Fruit fly (Drosophila melanogaster) whole organism, embryonic: ENCODE data around the gene egh.

Source experiments
- Atf-2 ChIP-seq: fragments of 200-800 bp; sonication (Bioruptor generic); optimal IDR thresholded peaks from 2 replicates; lab custom pipeline; 2016; ENCODE audit warnings: missing biosample characterization, missing genetic modification characterization
- CG11398 ChIP-seq: fragments of 200-800 bp; sonication (Bioruptor generic); optimal IDR thresholded peaks from 2 replicates; lab custom pipeline; 2016; ENCODE audit warnings: missing biosample characterization, missing genetic modification characterization
- CG14965 ChIP-seq: fragments of 200-800 bp; sonication (Bioruptor generic); optimal IDR thresholded peaks from 2 replicates; lab custom pipeline; 2016; ENCODE audit warnings: missing biosample characterization, missing genetic modification characterization, borderline replicate concordance
- CG15514 ChIP-seq: fragments of 200-800 bp; sonication (Bioruptor generic); optimal IDR thresholded peaks from 3 replicates; lab custom pipeline; 2017; ENCODE audit warnings: missing biosample characterization, missing genetic modification characterization, mild to moderate bottlenecking, moderate library complexity, missing genetic modification reagents
- CG17186 ChIP-seq: fragments of 200-800 bp; sonication (Bioruptor generic); optimal IDR thresholded peaks from 3 replicates; lab custom pipeline; 2017; ENCODE audit warnings: missing biosample characterization, missing genetic modification reagents, missing genetic modification characterization
- CG31224 ChIP-seq: fragments of 200-800 bp; sonication (Bioruptor generic); IDR thresholded peaks from 2 replicates; pipeline ENCODE4 v1.3.6; 2022; ENCODE audit warnings: missing biosample characterization, missing genetic modification characterization
- CG31388 ChIP-seq: fragments of 200-800 bp; sonication (Bioruptor generic); optimal IDR thresholded peaks from 2 replicates; lab custom pipeline; 2016; ENCODE audit warnings: missing biosample characterization, missing genetic modification characterization
- CG5245 ChIP-seq: fragments of 200-800 bp; sonication (Bioruptor generic); optimal IDR thresholded peaks from 3 replicates; lab custom pipeline; 2016; ENCODE audit warnings: missing biosample characterization, missing genetic modification characterization
- CG7556 ChIP-seq: fragments of 200-800 bp; sonication (Bioruptor generic); optimal IDR thresholded peaks from 2 replicates; lab custom pipeline; 2017; ENCODE audit warnings: missing biosample characterization, mild to moderate bottlenecking, missing genetic modification characterization
- CG8388 ChIP-seq: fragments of 200-800 bp; sonication (Bioruptor generic); optimal IDR thresholded peaks from 2 replicates; lab custom pipeline; 2019; ENCODE audit warnings: missing biosample characterization, mild to moderate bottlenecking, missing genetic modification characterization, moderate library complexity
- CG8944 ChIP-seq: fragments of 200-800 bp; sonication (Bioruptor generic); optimal IDR thresholded peaks from 3 replicates; lab custom pipeline; 2016; ENCODE audit warnings: missing biosample characterization, missing genetic modification characterization
- D ChIP-seq, 2 experiments: fragments of 200-800 bp in 1 of 2; fragments of >200 bp in 1 of 2; sonication (Bioruptor generic) in 1 of 2; optimal IDR thresholded peaks; 2 replicates in 1 of 2; 3 replicates in 1 of 2; lab custom pipeline; 2017; ENCODE audit warnings: mild to moderate bottlenecking in 1 of 2, missing biosample characterization in 1 of 2, missing genetic modification characterization in 1 of 2, missing genetic modification reagents in 1 of 2
- Dip2 ChIP-seq: fragments of 200-800 bp; sonication (Bioruptor generic); IDR thresholded peaks from 2 replicates; pipeline ENCODE4 v1.3.6; 2022; ENCODE audit warnings: missing biosample characterization, missing genetic modification characterization
- Drgx ChIP-seq: fragments of 200-800 bp; sonication (Bioruptor generic); IDR thresholded peaks from 2 replicates; pipeline ENCODE4 v1.3.6; 2022; ENCODE audit warnings: missing biosample characterization, missing genetic modification characterization
- Elba2 ChIP-seq: fragments of 200-800 bp; sonication (Bioruptor generic); optimal IDR thresholded peaks from 3 replicates; lab custom pipeline; 2016; ENCODE audit warnings: missing biosample characterization, missing genetic modification characterization
- H2.0 ChIP-seq: fragments of 200-800 bp; sonication (Bioruptor generic); IDR thresholded peaks from 2 replicates; pipeline ENCODE4 v1.3.6; 2022; ENCODE audit warnings: missing biosample characterization, missing genetic modification characterization
- HLH4C ChIP-seq: fragments of 200-800 bp; sonication (Bioruptor generic); IDR thresholded peaks from 3 replicates; pipeline ENCODE4 v1.3.6; 2022; ENCODE audit warnings: missing biosample characterization, missing genetic modification characterization; ENCODE audit not compliant: partially characterized antibody
- Hand ChIP-seq: fragments of 200-800 bp; sonication (Bioruptor generic); optimal IDR thresholded peaks from 2 replicates; lab custom pipeline; 2017; ENCODE audit warnings: mild to moderate bottlenecking, missing biosample characterization, missing genetic modification reagents, missing genetic modification characterization
- MESR4 ChIP-seq: fragments of 200-800 bp; sonication (Bioruptor generic); optimal IDR thresholded peaks from 2 replicates; lab custom pipeline; 2018; ENCODE audit warnings: missing biosample characterization, mild to moderate bottlenecking, missing genetic modification characterization, moderate library complexity
- Mad ChIP-seq: fragments of 200-800 bp; sonication (Bioruptor generic); optimal IDR thresholded peaks from 2 replicates; lab custom pipeline; 2016; ENCODE audit warnings: missing biosample characterization, missing genetic modification characterization
- Meics ChIP-seq: fragments of 200-800 bp; sonication (Bioruptor generic); optimal IDR thresholded peaks from 2 replicates; lab custom pipeline; 2017; ENCODE audit warnings: missing biosample characterization, mild to moderate bottlenecking, missing genetic modification characterization
- Rfx ChIP-seq: fragments of 200-800 bp; sonication (Bioruptor generic); IDR thresholded peaks from 2 replicates; pipeline ENCODE4 v1.3.6; 2022; ENCODE audit warnings: missing biosample characterization, missing genetic modification characterization
- Sox102F ChIP-seq: fragments of 200-800 bp; sonication (Bioruptor generic); optimal IDR thresholded peaks from 2 replicates; lab custom pipeline; 2018; ENCODE audit warnings: missing biosample characterization, mild to moderate bottlenecking, missing genetic modification characterization, moderate library complexity
- Stat92E ChIP-seq, 3 experiments: fragments of >200 bp in 2 of 3; fragments of 200-800 bp in 1 of 3; sonication (Bioruptor generic) in 1 of 3; optimal IDR thresholded peaks; 2 replicates each; lab custom pipeline; 2017 to 2019; ENCODE audit warnings: missing biosample characterization in 3 of 3, missing genetic modification characterization in 3 of 3, mild to moderate bottlenecking in 1 of 3, moderate library complexity in 1 of 3
- Vsx1 ChIP-seq: fragments of 200-800 bp; sonication (Bioruptor generic); optimal IDR thresholded peaks from 2 replicates; lab custom pipeline; 2017; ENCODE audit warnings: missing biosample characterization, mild to moderate bottlenecking, missing genetic modification characterization, missing genetic modification reagents
- aop ChIP-seq: fragments of 200-800 bp; sonication (Bioruptor generic); IDR thresholded peaks from 2 replicates; pipeline ENCODE4 v1.3.6; 2022; ENCODE audit warnings: missing biosample characterization, missing genetic modification characterization
- bowl ChIP-seq: fragments of 200-800 bp; sonication (Bioruptor generic); IDR thresholded peaks from 2 replicates; pipeline ENCODE4 v1.3.6; 2022; ENCODE audit warnings: missing biosample characterization, missing genetic modification characterization
- chinmo ChIP-seq: fragments of 200-800 bp; sonication (Bioruptor generic); IDR thresholded peaks from 4 replicates; pipeline ENCODE4 v1.3.6; 2022; ENCODE audit warnings: missing biosample characterization, missing genetic modification characterization; ENCODE audit not compliant: partially characterized antibody
- croc ChIP-seq: fragments of 200-800 bp; sonication (Bioruptor generic); conservative IDR thresholded peaks from 3 replicates; pipeline ENCODE4 v1.3.6; 2022; ENCODE audit warnings: missing biosample characterization, missing genetic modification characterization
- crol ChIP-seq: fragments of 200-800 bp; sonication (Bioruptor generic); IDR thresholded peaks from 2 replicates; pipeline ENCODE4 v1.3.6; 2022; ENCODE audit warnings: missing biosample characterization, missing genetic modification characterization
- ems ChIP-seq: fragments of 200-800 bp; sonication (Bioruptor generic); optimal IDR thresholded peaks from 3 replicates; lab custom pipeline; 2016; ENCODE audit warnings: missing biosample characterization, missing genetic modification characterization
- ewg ChIP-seq: fragments of 200-800 bp; sonication (Bioruptor generic); optimal IDR thresholded peaks from 3 replicates; lab custom pipeline; 2017; ENCODE audit warnings: mild to moderate bottlenecking, missing biosample characterization, missing genetic modification reagents, missing genetic modification characterization
- grn ChIP-seq: fragments of 200-800 bp; sonication (Bioruptor generic); optimal IDR thresholded peaks from 3 replicates; lab custom pipeline; 2017; ENCODE audit warnings: missing biosample characterization, missing genetic modification characterization
- hkb ChIP-seq, 2 experiments: fragments of 200-800 bp in 1 of 2; fragments of >200 bp in 1 of 2; sonication (Bioruptor generic) in 1 of 2; IDR thresholded peaks in 1 of 2; optimal IDR thresholded peaks in 1 of 2; 2 replicates each; pipeline versions ENCODE4 v1.3.6 to Lab custom; 2017 to 2022; ENCODE audit warnings: missing biosample characterization in 1 of 2, missing genetic modification characterization in 1 of 2
- insv ChIP-seq, 2 experiments: fragments of 200-800 bp; sonication (Bioruptor generic); optimal IDR thresholded peaks; 3 replicates each; lab custom pipeline; 2016 to 2018; ENCODE audit warnings: missing biosample characterization in 2 of 2, missing genetic modification characterization in 2 of 2
- kah ChIP-seq: fragments of 200-800 bp; sonication (Bioruptor generic); optimal IDR thresholded peaks from 2 replicates; lab custom pipeline; 2018; ENCODE audit warnings: missing biosample characterization, mild to moderate bottlenecking, missing genetic modification characterization
- knrl ChIP-seq: fragments of 200-800 bp; sonication (Bioruptor generic); IDR thresholded peaks from 3 replicates; pipeline ENCODE4 v1.3.6; 2022; ENCODE audit warnings: missing biosample characterization, missing genetic modification characterization; ENCODE audit not compliant: partially characterized antibody
- otp ChIP-seq: fragments of 200-800 bp; sonication (Bioruptor generic); IDR thresholded peaks from 3 replicates; pipeline ENCODE4, ENCODE4 v1.3.6; 2022; ENCODE audit warnings: missing biosample characterization, missing genetic modification characterization
- pb ChIP-seq: fragments of 200-800 bp; sonication (Bioruptor generic); optimal IDR thresholded peaks from 3 replicates; lab custom pipeline; 2016; ENCODE audit warnings: missing biosample characterization, missing genetic modification characterization
- phol ChIP-seq: fragments of 200-800 bp; sonication (Bioruptor generic); optimal IDR thresholded peaks from 3 replicates; lab custom pipeline; 2018; ENCODE audit warnings: missing biosample characterization, mild to moderate bottlenecking, missing genetic modification characterization, moderate library complexity
- pros ChIP-seq: fragments of 200-800 bp; sonication (Bioruptor generic); optimal IDR thresholded peaks from 3 replicates; lab custom pipeline; 2019; ENCODE audit warnings: missing biosample characterization, mild to moderate bottlenecking, missing genetic modification characterization, moderate library complexity
- salm ChIP-seq: fragments of 200-800 bp; sonication (Bioruptor generic); optimal IDR thresholded peaks from 2 replicates; lab custom pipeline; 2018; ENCODE audit warnings: missing biosample characterization, mild to moderate bottlenecking, missing genetic modification characterization
- sens ChIP-seq: fragments of 200-800 bp; sonication (Bioruptor generic); peaks from one replicate; lab custom pipeline; 2016; ENCODE audit warnings: missing biosample characterization, missing genetic modification characterization
- seq ChIP-seq: fragments of 200-800 bp; sonication (Bioruptor generic); IDR thresholded peaks from 2 replicates; pipeline ENCODE4 v1.3.6; 2022; ENCODE audit warnings: missing biosample characterization, missing genetic modification characterization
- vvl ChIP-seq: fragments of 200-800 bp; sonication (Bioruptor generic); IDR thresholded peaks from 2 replicates; pipeline ENCODE4 v1.3.6; 2022; ENCODE audit warnings: missing biosample characterization, missing genetic modification characterization
- z ChIP-seq: fragments of 200-800 bp; sonication (Bioruptor generic); IDR thresholded peaks from 3 replicates; pipeline ENCODE4 v1.3.6; 2022; ENCODE audit warnings: missing biosample characterization, missing genetic modification characterization
- zf30C ChIP-seq: fragments of 200-800 bp; sonication (Bioruptor generic); optimal IDR thresholded peaks from 3 replicates; lab custom pipeline; 2018; ENCODE audit warnings: missing biosample characterization, mild to moderate bottlenecking, missing genetic modification characterization
- zfh1 ChIP-seq: fragments of 200-800 bp; sonication (Bioruptor generic); IDR thresholded peaks from 3 replicates; pipeline ENCODE4 v1.3.6; 2022; ENCODE audit warnings: missing biosample characterization, missing genetic modification characterization
- zfh2 ChIP-seq: fragments of 200-800 bp; sonication (Bioruptor generic); optimal IDR thresholded peaks from 2 replicates; lab custom pipeline; 2016; ENCODE audit warnings: missing biosample characterization, missing genetic modification characterization

egh gene

dm6 chrX:2647950-2648613 is 59.8 kb downstream of the egh start (continued):
- no peak for TF ChIP-seq CG14965 (GFP tag; lab: Kevin White, UChicago)
- peak; percentile 14; the same call in 1 of the 2 replicates for TF ChIP-seq vvl
- TF ChIP-seq CG17186 (GFP tag; lab: Kevin White, UChicago): no peak
- TF ChIP-seq Atf-2 (GFP tag; lab: Kevin White, UChicago): no peak
- no peak for TF ChIP-seq CG7556
- TF ChIP-seq CG31388: no peak
- 0 out of 2 replicates have a peak, but pooled peaks have one; percentile 7 for TF ChIP-seq H2.0 (GFP tag; lab: Robert Waterston, UW)
- TF ChIP-seq z (GFP tag; lab: Robert Waterston, UW): peak; percentile 41; the same call in 1 of the 3 replicates
- TF ChIP-seq zfh2 (GFP tag; lab: Kevin White, UChicago): peak; percentile 13
- no peak for TF ChIP-seq CG15514 (GFP tag; lab: Kevin White, UChicago)
- TF ChIP-seq crol (GFP tag; lab: Robert Waterston, UW): no peak
- no peak for TF ChIP-seq ems (GFP tag; lab: Kevin White, UChicago)
- TF ChIP-seq CG8944 (GFP tag; lab: Kevin White, UChicago): no peak
- TF ChIP-seq zf30C (GFP tag; lab: Kevin White, UChicago): no peak
- no peak for TF ChIP-seq Dip2 (GFP tag; lab: Robert Waterston, UW)
- TF ChIP-seq Vsx1 (GFP tag; lab: Kevin White, UChicago): no peak
- TF ChIP-seq insv (GFP tag; optimal IDR thresholded peaks at IDR 0.05; lab: Kevin White, UChicago): no peak
- TF ChIP-seq MESR4: no peak
- no peak for TF ChIP-seq grn (GFP tag; lab: Kevin White, UChicago)
- TF ChIP-seq salm (tag; lab: Kevin White, UChicago): no peak
- no peak for TF ChIP-seq kah (GFP tag; lab: Kevin White, UChicago)
- no peak for TF ChIP-seq otp (GFP tag; lab: Robert Waterston, UW)
- no peak for TF ChIP-seq CG31224
- no peak for TF ChIP-seq bowl (GFP tag; lab: Robert Waterston, UW)
- 0 out of 3 replicates have a peak, but pooled peaks have one; percentile 6 for TF ChIP-seq knrl (GFP tag; lab: Robert Waterston, UW)
- TF ChIP-seq zfh1 (GFP tag; lab: Robert Waterston, UW): no peak
- TF ChIP-seq seq: no peak
- TF ChIP-seq CG11398 (GFP tag; lab: Kevin White, UChicago): no peak
- TF ChIP-seq Meics (GFP tag; lab: Kevin White, UChicago): no peak
- peak in 1 of 3 experiments; percentile 18 for TF ChIP-seq Stat92E (GFP tag; optimal IDR thresholded peaks at IDR 0.05; lab: Kevin White, UChicago)
- no peak for TF ChIP-seq Elba2 (GFP tag; lab: Kevin White, UChicago)
- no peak for TF ChIP-seq CG8388 (GFP tag; lab: Kevin White, UChicago)
- TF ChIP-seq pros: no peak
- TF ChIP-seq HLH4C (GFP tag; lab: Robert Waterston, UW): no peak
- TF ChIP-seq croc (GFP tag; lab: Robert Waterston, UW): no peak
- no peak for TF ChIP-seq chinmo (GFP tag; lab: Robert Waterston, UW)
- no peak for TF ChIP-seq pb (GFP tag; lab: Kevin White, UChicago)
- TF ChIP-seq aop (GFP tag; lab: Robert Waterston, UW): no peak
- no peak for TF ChIP-seq D (optimal IDR thresholded peaks at IDR 0.05; lab: Kevin White, UChicago)
- no peak for TF ChIP-seq D (GFP tag; optimal IDR thresholded peaks at IDR 0.05; lab: Kevin White, UChicago)
- TF ChIP-seq Sox102F (GFP tag; lab: Kevin White, UChicago): no peak
- TF ChIP-seq Rfx: 0 out of 2 replicates have a peak, but pooled peaks have one; percentile 28
- no peak for TF ChIP-seq Hand (GFP tag; lab: Kevin White, UChicago)
- no peak for TF ChIP-seq hkb (optimal IDR thresholded peaks at IDR 0.05; lab: Kevin White, UChicago)
- no peak for TF ChIP-seq hkb (GFP tag; IDR thresholded peaks at IDR 0.05; lab: Robert Waterston, UW)
- TF ChIP-seq sens (GFP tag; lab: Kevin White, UChicago): peak; percentile 25
- no peak for TF ChIP-seq phol (tag; lab: Kevin White, UChicago)
- TF ChIP-seq Mad (GFP tag; lab: Kevin White, UChicago): no peak
- no peak for TF ChIP-seq CG5245 (GFP tag; lab: Kevin White, UChicago)
- TF ChIP-seq ewg: no peak
- TF ChIP-seq Drgx: peak; percentile 40
